Worm (Caenorhabditis elegans) whole organism, early embryonic: ENCODE data around the gene Y26G10.5.

Source experiments
- B0310.2 ChIP-seq: sonication (generic microtip); optimal IDR thresholded peaks from 2 replicates; lab custom pipeline; 2016; ENCODE audit warnings: mild to moderate bottlenecking, missing genetic modification characterization, missing compliant biosample characterization
- F13C5.2 ChIP-seq: sonication (generic microtip); optimal IDR thresholded peaks from 2 replicates; lab custom pipeline; 2017; ENCODE audit warnings: mild to moderate bottlenecking, missing genetic modification characterization, inconsistent platforms, missing compliant biosample characterization
- aly-1 ChIP-seq: sonication (generic microtip); optimal IDR thresholded peaks from 2 replicates; lab custom pipeline; 2016; ENCODE audit warnings: missing genetic modification characterization, missing compliant biosample characterization
- ama-1 ChIP-seq: fragments of 150-350 bp; optimal IDR thresholded peaks from 2 replicates; lab custom pipeline; 2014
- ceh-13 ChIP-seq: fragments of 200-800 bp; sonication (Bioruptor generic); optimal IDR thresholded peaks from 2 replicates; lab custom pipeline; 2018; ENCODE audit warnings: mild to moderate bottlenecking, missing genetic modification characterization, missing compliant biosample characterization
- ceh-36 ChIP-seq: sonication (generic microtip); optimal IDR thresholded peaks from 2 replicates; lab custom pipeline; 2016; ENCODE audit warnings: missing genetic modification characterization, inconsistent platforms, missing compliant biosample characterization
- ets-7 ChIP-seq: sonication (generic microtip); optimal IDR thresholded peaks from 2 replicates; lab custom pipeline; 2016; ENCODE audit warnings: missing genotype, missing genetic modification characterization, missing compliant biosample characterization
- flt-1 ChIP-seq: fragments of 200-800 bp; sonication (Bioruptor generic); IDR thresholded peaks from 2 replicates; pipeline ENCODE4 v1.3.6; 2022; ENCODE audit warnings: missing genetic modification characterization, missing compliant biosample characterization
- hmbx-1 ChIP-seq: sonication (generic microtip); optimal IDR thresholded peaks from 2 replicates; lab custom pipeline; 2016; ENCODE audit warnings: mild to moderate bottlenecking, missing genetic modification characterization, missing compliant biosample characterization
- hmg-4 ChIP-seq: fragments of 200-800 bp; sonication (Bioruptor generic); optimal IDR thresholded peaks from 2 replicates; lab custom pipeline; 2018; ENCODE audit warnings: mild to moderate bottlenecking, missing genetic modification characterization, missing compliant biosample characterization
- hnd-1 ChIP-seq: sonication (generic microtip); optimal IDR thresholded peaks from 2 replicates; lab custom pipeline; 2016; ENCODE audit warnings: missing genetic modification characterization, missing compliant biosample characterization
- pes-1 ChIP-seq: fragments of 200-800 bp; sonication (Bioruptor generic); IDR thresholded peaks from 2 replicates; pipeline ENCODE4 v1.3.6; 2022; ENCODE audit warnings: missing genetic modification reagents, missing genetic modification characterization, missing compliant biosample characterization
- scrt-1 ChIP-seq: fragments of 200-800 bp; sonication (Bioruptor generic); IDR thresholded peaks from 2 replicates; pipeline ENCODE4 v1.3.6; 2022; ENCODE audit warnings: missing genetic modification characterization, missing compliant biosample characterization
- sea-1 ChIP-seq: fragments of 200-800 bp; sonication (Bioruptor generic); conservative IDR thresholded peaks from 2 replicates; pipeline ENCODE4 v1.3.6; 2022; ENCODE audit warnings: missing genetic modification characterization, missing compliant biosample characterization
- tbx-11 ChIP-seq: fragments of 200-800 bp; sonication (Bioruptor generic); IDR thresholded peaks from 2 replicates; pipeline ENCODE4 v1.3.6; 2022; ENCODE audit warnings: missing genetic modification characterization, missing compliant biosample characterization
- tbx-37 ChIP-seq: fragments of 200-800 bp; sonication (Bioruptor generic); conservative IDR thresholded peaks from 2 replicates; pipeline ENCODE4 v1.3.6; 2022; ENCODE audit warnings: missing genetic modification reagents, missing genetic modification characterization, missing compliant biosample characterization
- tra-4 ChIP-seq: sonication (generic microtip); optimal IDR thresholded peaks from 2 replicates; lab custom pipeline; 2017; ENCODE audit warnings: missing genetic modification characterization, missing compliant biosample characterization

Gene Y26G10.5

DNA sequence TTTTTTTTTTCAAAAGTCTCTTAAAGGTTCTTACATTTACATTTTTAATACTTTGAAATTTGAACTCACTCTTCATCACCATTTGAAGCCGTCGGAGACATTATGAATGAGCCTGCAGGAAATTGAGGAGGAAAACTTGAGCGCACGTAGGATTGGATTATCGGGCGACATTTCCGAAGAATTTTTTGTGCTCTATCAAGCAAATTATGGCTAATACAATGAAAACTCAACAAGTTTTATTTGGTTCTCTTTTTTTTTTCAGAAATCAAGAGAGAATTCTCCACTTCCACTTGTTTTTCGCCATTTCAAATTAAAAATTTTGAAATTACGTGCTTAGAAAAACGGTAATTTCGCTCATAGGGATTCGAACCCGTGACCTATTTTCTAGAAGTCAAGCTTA, 33.0 kb downstream of the Y26G10.5 start, which contains the start of gene F59A1.12:
Gene F59A1.12, minus strand, starts transcription at position 101 of the 400 bp plus-strand sequence.
- no peak for TF ChIP-seq scrt-1 (GFP tag; lab: Robert Waterston, UW)
- TF ChIP-seq sea-1 (GFP tag; lab: Robert Waterston, UW): no peak
- TF ChIP-seq B0310.2 (tag; lab: Kevin White, UChicago): no peak
- no peak for TF ChIP-seq hmbx-1 (tag; lab: Kevin White, UChicago)
- TF ChIP-seq hmg-4: no peak
- no peak for TF ChIP-seq F13C5.2 (tag; lab: Kevin White, UChicago)
- no peak for TF ChIP-seq ets-7 (tag; lab: Kevin White, UChicago)

DNA sequence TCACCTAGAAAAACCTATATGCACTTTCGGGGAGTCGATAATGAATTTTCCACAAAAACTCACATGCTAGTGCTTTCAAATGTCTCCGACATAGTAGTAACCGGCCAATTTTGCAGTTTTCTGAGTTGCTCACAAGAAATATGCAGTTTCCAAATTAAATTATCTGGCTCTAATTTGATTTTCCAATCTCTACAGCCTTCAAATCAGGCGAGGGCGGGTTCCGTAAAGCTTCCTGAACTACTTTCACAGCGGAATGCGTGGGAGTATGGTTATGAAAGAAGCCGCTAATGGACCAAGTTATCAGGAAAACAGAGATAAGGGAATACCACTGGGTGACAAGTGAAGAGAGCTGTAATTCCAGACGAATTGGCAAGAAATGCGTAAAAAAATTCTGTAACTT, 34.7 kb downstream of the Y26G10.5 start, which contains the start of gene F59A1.11:
Gene F59A1.11, minus strand, starts transcription at position 101 of the 400 bp plus-strand sequence.
- TF ChIP-seq F13C5.2 (tag; lab: Kevin White, UChicago): no peak
- no peak for TF ChIP-seq ceh-36 (tag; lab: Kevin White, UChicago)
- no peak for TF ChIP-seq flt-1 (GFP tag; lab: Robert Waterston, UW)
- no peak for TF ChIP-seq B0310.2 (tag; lab: Kevin White, UChicago)
- TF ChIP-seq ceh-13 (GFP tag; lab: Kevin White, UChicago): no peak
- no peak for TF ChIP-seq tbx-37 (GFP tag; lab: Robert Waterston, UW)
- TF ChIP-seq ets-7 (tag; lab: Kevin White, UChicago): no peak
- no peak for TF ChIP-seq scrt-1 (GFP tag; lab: Robert Waterston, UW)
- no peak for TF ChIP-seq pes-1 (GFP tag; lab: Robert Waterston, UW)
- no peak for TF ChIP-seq aly-1
- no peak for TF ChIP-seq hmbx-1 (tag; lab: Kevin White, UChicago)

DNA sequence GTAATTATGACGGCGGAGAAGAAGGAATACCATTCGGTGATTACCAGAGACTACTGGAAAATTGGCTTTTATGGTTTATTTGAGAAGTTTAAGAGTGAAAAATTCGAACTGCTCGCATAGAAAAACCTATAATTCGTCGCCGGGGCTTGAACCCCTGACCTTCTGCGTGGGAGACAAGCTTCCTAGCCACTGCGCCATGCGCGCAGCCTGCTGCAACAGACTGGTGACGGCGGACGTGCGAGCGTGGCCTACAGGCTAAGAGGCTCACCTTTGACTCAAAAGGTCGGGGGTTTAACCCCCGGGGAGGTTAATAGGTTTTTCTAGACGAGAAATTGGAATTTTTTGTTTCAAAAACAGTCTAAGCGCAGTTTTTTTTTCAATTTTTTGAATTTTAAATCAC, 36.3 kb downstream of the Y26G10.5 start:
- TF ChIP-seq aly-1 (no peak), sea-1 (GFP tag; lab: Robert Waterston, UW) (0 out of 2 replicates have a peak, but pooled peaks have one; percentile 25)

DNA sequence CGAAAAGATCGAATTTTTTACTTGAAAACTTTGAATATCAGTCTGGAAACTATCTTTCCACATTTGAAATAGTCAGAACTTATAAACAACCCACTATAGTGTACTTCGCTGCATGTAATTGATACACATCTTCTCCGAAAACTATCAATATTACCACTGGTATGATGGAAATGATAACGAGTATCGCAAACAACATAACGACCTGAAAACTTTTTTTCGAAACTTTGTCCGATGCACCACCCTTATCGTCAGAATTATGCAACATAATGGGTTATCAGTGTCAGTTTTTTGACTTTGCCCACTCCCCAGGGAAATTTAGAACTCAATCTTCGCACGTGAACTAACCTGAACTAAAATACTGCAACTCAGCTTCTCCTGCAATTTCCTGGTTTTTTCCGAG, 38.4 kb downstream of the Y26G10.5 start:
- TF ChIP-seq ceh-36 (tag; lab: Kevin White, UChicago) (no peak), hmbx-1 (tag; lab: Kevin White, UChicago) (no peak), B0310.2 (tag; lab: Kevin White, UChicago) (no peak), ama-1 (lab: Kevin White, UChicago) (no peak), F13C5.2 (tag; lab: Kevin White, UChicago) (no peak), scrt-1 (GFP tag; lab: Robert Waterston, UW) (no peak), tbx-37 (GFP tag; lab: Robert Waterston, UW) (no peak), aly-1 (no peak), hnd-1 (tag; lab: Kevin White, UChicago) (no peak)

DNA sequence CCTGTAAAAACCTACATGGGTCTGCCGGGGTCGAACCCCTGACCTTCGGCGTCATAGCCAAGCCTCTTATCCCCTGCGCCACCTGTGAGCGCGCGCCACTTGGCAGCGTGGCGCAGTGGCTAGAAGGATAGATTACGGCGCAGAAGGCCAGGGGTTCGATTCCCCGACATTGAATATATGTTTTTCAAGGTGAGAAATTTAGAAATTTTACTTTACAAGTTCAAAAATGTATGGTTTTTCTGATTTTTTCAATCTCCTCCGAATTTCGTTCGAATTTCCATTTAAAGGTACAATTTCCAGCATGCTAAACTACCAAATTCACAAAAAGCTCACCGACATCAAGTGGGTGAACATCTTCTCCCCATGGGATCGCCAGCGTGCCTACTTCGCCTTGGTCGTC, 40.6 kb downstream of the Y26G10.5 start, which contains the start of gene dgat-2:
Gene dgat-2, plus strand, starts transcription at position 301 of the 400 bp plus-strand sequence.
- no peak for TF ChIP-seq F13C5.2 (tag; lab: Kevin White, UChicago)
- TF ChIP-seq hmg-4: no peak
- no peak for TF ChIP-seq B0310.2 (tag; lab: Kevin White, UChicago)
- TF ChIP-seq hnd-1 (tag; lab: Kevin White, UChicago): no peak
- no peak for TF ChIP-seq sea-1 (GFP tag; lab: Robert Waterston, UW)
- no peak for TF ChIP-seq aly-1
- no peak for TF ChIP-seq pes-1 (GFP tag; lab: Robert Waterston, UW)
- no peak for TF ChIP-seq tbx-11
- no peak for TF ChIP-seq scrt-1 (GFP tag; lab: Robert Waterston, UW)
- no peak for TF ChIP-seq tra-4 (tag; lab: Kevin White, UChicago)
- TF ChIP-seq flt-1 (GFP tag; lab: Robert Waterston, UW): no peak
- TF ChIP-seq ceh-13 (GFP tag; lab: Kevin White, UChicago): no peak
- no peak for TF ChIP-seq hmbx-1 (tag; lab: Kevin White, UChicago)
- TF ChIP-seq tbx-37 (GFP tag; lab: Robert Waterston, UW): no peak
- no peak for TF ChIP-seq ama-1 (lab: Kevin White, UChicago)
- no peak for TF ChIP-seq ceh-36 (tag; lab: Kevin White, UChicago)
- TF ChIP-seq ets-7 (tag; lab: Kevin White, UChicago): no peak

DNA sequence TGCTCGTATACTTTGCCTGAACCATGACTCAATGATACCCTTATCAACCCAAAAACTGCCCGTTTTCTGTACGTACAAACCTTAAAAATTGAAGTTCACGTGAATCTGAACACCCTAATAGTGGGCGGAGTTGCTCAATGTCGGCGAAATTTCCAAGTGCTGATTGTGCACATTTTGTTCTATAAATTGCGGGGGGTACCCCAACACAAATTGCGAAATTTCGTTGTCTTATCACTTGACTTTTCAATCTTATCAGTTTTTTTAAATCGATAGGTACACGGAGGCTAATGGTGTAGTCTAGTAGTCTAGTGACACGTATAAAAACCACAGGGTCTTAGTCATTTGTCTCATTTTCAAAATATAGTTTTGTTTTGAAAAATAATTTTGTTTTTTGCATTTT, 41.4 kb downstream of the Y26G10.5 start, which contains the start of gene fbxa-108:
Gene fbxa-108, minus strand, starts transcription at position 158 of the 400 bp plus-strand sequence.
- no peak for TF ChIP-seq ets-7 (tag; lab: Kevin White, UChicago)
- TF ChIP-seq ceh-13 (GFP tag; lab: Kevin White, UChicago): no peak
- no peak for TF ChIP-seq hmbx-1 (tag; lab: Kevin White, UChicago)
- no peak for TF ChIP-seq scrt-1 (GFP tag; lab: Robert Waterston, UW)
- no peak for TF ChIP-seq ama-1 (lab: Kevin White, UChicago)
- no peak for TF ChIP-seq flt-1 (GFP tag; lab: Robert Waterston, UW)

DNA sequence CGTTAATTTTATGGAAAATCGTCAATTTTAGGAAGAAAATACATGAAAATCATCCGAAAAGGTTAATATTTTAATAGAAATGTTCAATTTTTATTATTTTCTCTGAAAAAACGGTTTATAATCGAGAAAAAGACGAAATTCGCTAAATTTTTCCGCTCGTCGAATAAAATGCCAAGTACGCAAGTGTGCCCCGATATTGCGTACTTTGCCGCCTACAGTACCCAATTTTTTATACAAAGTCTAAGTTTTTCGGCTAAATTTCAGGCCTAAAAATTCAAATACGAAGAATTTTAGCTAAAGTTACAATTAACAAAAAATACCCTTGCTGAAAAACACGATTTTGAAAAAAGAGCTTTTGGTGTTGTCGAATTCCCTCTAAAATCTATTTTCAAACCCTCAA, 41.8 kb downstream of the Y26G10.5 start:
- TF ChIP-seq hmg-4: no peak
- TF ChIP-seq ets-7 (tag; lab: Kevin White, UChicago): no peak
- TF ChIP-seq tbx-11: no peak
- TF ChIP-seq B0310.2 (tag; lab: Kevin White, UChicago): no peak
- TF ChIP-seq flt-1 (GFP tag; lab: Robert Waterston, UW): no peak
- TF ChIP-seq ceh-13 (GFP tag; lab: Kevin White, UChicago): no peak

DNA sequence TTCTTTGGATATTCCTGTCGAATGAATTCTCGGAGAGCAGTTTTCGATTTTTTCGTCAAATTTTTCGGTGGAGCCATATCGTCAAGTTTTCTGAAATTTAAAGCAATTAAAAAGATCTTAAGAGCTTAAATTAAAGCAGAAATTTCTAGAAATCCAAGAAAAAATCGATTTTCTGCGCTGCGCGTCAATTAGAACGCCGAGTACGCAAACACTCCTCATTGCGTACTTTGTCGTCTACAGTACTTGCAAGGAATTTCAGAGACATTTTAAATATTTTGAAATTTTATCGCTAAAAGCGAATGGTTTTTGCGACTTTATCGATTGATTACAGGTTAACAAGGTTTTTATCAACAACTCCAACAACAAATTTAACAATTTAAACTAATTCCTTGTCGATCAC, 45.4 kb downstream of the Y26G10.5 start:
- TF ChIP-seq hnd-1 (tag; lab: Kevin White, UChicago) (no peak), flt-1 (GFP tag; lab: Robert Waterston, UW) (no peak), ceh-13 (GFP tag; lab: Kevin White, UChicago) (no peak)
